Fruit fly (Drosophila melanogaster) whole organism: ENCODE measurements around the gene Ppm1.

Experiments
- CG8478 ChIP-seq: fragments of >200 bp; optimal IDR thresholded peaks from 2 replicates; lab custom pipeline; 2018; ENCODE audit warnings: inconsistent platforms
- Dll ChIP-seq: fragments of >200 bp; optimal IDR thresholded peaks from 2 replicates; lab custom pipeline; 2017
- EcR ChIP-seq, 2 experiments: fragments of >200 bp; optimal IDR thresholded peaks; 2 replicates each; lab custom pipeline; 2017; ENCODE audit warnings: missing biosample characterization in 2 of 2, missing genetic modification characterization in 2 of 2, missing genetic modification reagents in 2 of 2
- pan ChIP-seq: fragments of >200 bp; optimal IDR thresholded peaks from 2 replicates; lab custom pipeline; 2017
- psq ChIP-seq: fragments of >200 bp; optimal IDR thresholded peaks from 2 replicates; lab custom pipeline; 2017
- usp ChIP-seq: fragments of >200 bp; optimal IDR thresholded peaks from 2 replicates; lab custom pipeline; 2017; ENCODE audit warnings: missing biosample characterization, missing genetic modification characterization, mixed read lengths

Gene Ppm1

DNA sequence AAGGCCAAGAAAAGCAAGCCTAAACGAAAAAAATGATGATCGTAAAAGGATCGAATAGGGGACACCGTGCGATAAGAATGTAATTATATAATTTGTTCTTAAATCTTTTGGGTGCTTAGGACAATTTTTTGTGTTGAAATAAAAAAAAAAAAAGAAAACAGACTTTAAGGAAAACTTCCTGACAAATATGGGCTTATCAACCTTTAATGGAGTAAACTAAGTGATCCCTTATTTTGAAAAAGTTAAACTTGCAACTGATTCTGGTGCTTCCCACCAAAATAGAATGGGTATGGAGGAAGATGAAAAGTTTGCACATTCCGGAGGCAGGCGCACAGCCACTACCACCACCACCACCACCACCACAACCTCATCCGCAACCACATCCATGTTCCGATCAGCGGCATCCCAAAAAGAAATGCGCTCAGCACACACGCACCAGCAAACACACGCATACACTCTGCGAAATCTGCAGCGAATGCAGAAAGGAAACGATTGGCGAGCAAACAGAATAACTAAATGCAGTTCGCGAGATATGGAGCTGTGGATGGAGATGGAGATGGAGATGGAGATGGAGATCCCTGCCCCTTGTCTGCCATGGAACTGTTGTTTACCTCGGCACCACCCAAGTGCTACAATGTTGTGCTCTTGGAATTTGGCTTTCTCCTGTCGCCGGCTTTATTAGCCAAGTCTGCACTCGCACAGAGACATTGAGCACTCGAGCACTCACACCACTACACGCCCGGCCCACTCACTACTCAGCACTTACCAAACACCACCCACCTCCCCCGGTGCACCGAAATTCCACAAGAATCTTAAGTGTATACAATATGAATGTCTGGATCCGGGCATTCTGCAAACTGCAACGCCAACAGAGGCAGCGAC, 38.5 kb downstream of the Ppm1 start:
- TF ChIP-seq usp (GFP tag; lab: Kevin White, UChicago) (no peak), pan (lab: Kevin White, UChicago) (peak; percentile 86)

DNA sequence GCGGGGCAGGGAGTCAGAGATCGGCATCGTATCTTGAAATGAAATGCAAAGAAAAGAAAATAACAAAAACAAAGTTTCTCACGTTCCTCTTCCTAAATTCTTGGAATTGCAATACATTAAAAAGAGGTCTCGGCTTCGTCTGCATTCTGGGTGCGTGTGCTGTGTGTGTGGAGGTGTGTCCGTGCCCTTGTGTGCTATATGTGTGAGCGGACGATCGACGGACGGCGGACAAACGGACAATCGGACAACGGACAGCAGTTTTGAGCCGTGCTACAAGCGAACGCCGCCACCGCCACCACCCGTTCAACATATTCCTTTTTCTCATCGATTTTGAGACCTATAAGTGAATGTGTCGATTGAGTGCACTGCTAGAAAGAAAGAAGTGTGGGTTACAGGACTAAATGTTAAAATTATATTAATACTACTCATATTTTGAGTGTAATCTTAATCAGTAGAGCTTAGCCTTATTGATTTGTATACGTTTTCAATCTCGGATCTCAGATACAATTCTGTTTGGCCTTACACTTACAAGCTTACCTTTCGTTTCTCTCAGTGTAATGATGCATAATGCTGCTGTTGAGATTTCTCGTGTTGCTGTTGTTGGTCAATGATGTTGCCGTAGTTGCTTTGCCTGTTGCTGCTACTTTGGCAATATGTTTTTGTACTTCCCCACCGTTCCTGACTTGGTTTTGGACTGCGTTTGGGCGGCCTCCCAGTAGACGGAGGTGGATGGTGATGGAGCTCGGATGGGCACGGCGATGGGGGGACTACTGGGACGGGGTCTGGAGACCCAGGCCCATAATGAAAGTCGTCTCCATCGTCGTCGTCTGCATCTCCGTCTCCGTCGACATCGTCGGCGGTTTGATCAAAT, 40.2 kb downstream of the Ppm1 start:
- no peak for TF ChIP-seq CG8478 (lab: Kevin White, UChicago)
- TF ChIP-seq Dll (lab: Kevin White, UChicago): peak; percentile 48
- no peak for TF ChIP-seq EcR (GFP tag; optimal IDR thresholded peaks at IDR 0.05; lab: Kevin White, UChicago)
- TF ChIP-seq usp (GFP tag; lab: Kevin White, UChicago): no peak

DNA sequence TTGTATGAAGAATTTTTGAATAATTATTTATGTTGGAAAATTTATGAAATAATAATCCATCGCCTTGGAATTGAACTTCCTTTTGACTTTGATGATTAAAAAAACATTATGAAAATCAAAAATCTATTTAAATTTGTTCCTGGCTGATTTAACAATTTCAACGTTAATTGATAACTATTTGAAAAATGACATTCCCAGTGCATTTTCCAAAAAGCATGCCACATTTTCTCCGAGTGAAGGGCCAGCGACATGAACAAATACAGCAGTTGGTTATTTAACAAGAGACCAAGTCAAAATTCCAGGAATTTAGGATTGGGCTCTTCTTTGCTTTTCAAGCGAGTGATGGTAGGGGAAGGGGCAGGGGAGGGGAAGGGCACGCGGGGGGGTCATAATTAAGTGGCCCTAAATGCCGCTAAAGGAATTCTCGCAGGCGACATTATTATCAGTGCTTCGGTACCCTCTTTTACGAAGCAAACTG, 41.3 kb downstream of the Ppm1 start:
- TF ChIP-seq pan (lab: Kevin White, UChicago) (no peak), psq (no peak), usp (GFP tag; lab: Kevin White, UChicago) (no peak), CG8478 (lab: Kevin White, UChicago) (no peak), EcR (GFP tag; optimal IDR thresholded peaks at IDR 0.05; lab: Kevin White, UChicago) (no peak), Dll (lab: Kevin White, UChicago) (no peak)

DNA sequence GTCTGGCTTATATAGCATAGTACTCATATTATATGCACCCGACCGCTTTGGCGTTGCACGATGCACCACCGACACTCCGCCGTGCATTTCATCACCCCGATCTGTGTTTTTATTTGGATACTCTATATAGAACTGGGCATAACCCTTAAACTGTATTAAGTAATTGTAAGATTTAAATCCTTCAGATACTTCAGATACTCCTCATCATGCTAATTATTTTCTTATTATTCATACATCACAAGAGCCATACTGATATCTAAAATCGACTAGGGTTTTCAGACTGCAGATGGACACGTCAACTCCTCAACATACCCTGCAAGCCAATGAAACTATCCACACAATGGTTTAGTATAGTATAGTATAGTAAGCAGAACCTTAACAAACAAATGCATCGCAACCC, 42.4 kb downstream of the Ppm1 start:
- TF ChIP-seq pan (lab: Kevin White, UChicago) (no peak), CG8478 (lab: Kevin White, UChicago) (no peak), psq (no peak), usp (GFP tag; lab: Kevin White, UChicago) (no peak), EcR (GFP tag; optimal IDR thresholded peaks at IDR 0.05; lab: Kevin White, UChicago) (no peak), Dll (lab: Kevin White, UChicago) (no peak)

DNA sequence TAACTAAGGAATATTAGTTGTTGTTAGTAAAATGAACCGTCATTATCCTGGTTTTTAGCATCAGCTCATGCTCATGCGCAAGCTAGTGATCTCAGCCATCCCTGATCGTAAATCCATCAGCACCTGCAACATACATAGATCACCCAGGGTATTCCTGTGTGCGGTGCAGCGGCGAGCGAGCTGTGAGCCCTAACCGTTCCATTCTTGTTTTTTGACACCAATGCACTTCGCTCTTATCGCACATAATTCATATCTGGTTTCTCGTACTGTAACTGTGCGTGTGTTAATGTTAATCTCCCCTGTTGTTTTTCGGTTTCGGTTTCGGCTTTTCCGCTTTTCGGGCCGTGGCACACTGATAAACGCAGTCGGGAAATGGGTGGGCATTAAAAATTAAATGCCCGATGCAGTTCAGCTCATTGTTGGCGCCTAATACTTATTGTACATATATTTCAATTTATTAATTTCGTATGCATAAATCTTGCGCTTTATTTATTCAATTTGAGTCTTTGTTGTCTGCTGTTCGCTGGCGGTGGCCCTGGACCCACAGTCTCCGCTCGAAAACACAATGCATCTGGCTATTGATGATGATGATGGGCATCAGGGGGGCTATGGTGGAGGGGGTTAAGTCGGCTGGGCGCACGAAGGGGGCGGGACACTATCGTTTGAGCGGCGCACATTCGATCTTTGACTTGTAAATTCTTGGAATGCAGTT, 43.2 kb downstream of the Ppm1 start:
- no peak for TF ChIP-seq psq
- no peak for TF ChIP-seq pan (lab: Kevin White, UChicago)
- no peak for TF ChIP-seq EcR (GFP tag; optimal IDR thresholded peaks at IDR 0.05; lab: Kevin White, UChicago)
- TF ChIP-seq usp (GFP tag; lab: Kevin White, UChicago): no peak
- no peak for TF ChIP-seq Dll (lab: Kevin White, UChicago)
- no peak for TF ChIP-seq CG8478 (lab: Kevin White, UChicago)

DNA sequence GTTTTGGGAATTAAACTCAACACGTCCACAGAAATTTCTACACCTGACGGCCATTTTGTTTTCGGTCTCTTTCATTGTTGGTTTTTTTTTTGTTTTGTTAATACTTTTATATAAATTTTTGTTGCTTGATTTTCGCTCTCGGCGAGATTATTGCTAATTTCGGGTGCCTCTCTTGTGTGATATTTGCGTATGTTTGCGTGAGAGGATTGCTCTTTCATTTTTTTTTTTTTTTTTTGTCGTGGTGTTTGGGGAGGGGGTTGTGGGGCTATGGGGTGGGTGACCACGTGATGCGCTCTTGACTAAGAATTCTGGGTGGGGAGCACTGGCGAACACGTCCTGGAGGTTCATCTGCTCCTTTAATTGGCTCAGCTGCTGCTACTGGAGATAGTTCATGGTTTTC, 44.8 kb downstream of the Ppm1 start:
- TF ChIP-seq EcR (GFP tag; optimal IDR thresholded peaks at IDR 0.05; lab: Kevin White, UChicago) (no peak), usp (GFP tag; lab: Kevin White, UChicago) (no peak), CG8478 (lab: Kevin White, UChicago) (no peak), pan (lab: Kevin White, UChicago) (no peak), psq (no peak), Dll (lab: Kevin White, UChicago) (no peak)

DNA sequence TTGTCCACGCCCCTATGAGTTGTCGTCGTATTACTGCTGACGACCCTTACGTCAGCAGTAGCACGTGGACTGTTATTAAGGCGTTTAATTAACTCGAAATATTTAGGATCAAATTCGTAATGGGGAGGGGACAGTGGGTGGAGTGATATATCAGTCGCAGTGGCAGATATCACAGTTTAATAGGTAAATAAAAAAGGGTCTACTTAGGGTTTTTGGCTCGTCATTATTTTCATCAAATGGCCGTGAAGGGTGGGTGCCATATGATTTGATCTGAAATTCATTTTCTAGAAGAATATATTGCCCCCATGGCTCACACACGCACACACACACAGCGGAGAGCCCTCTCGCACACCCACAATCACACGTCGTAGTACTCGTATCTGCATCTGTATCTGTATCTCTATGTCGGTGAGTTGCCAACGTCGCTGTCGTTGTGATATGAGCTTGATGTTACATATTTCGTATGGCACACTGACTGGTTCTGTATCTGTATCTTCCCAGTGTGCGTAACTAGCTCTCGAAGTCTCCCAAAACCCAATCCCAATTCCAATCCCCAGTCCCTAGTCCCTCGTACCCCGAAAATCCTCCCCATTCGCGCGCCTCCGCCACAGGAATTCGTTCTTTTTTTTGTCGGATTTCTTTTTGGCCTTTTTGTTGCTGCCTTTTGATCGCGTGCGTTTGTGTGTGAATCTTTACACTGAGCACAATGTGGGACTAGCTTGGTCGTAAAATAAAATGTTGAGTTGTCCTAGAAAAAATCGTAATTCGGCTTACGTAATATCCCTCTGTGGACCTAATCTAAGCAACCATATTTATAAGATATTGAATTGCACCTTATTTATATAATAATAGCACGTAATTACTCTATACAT, 45.6 kb downstream of the Ppm1 start:
- TF ChIP-seq EcR (GFP tag; optimal IDR thresholded peaks at IDR 0.05; lab: Kevin White, UChicago) (no peak), pan (lab: Kevin White, UChicago) (no peak), usp (GFP tag; lab: Kevin White, UChicago) (no peak), Dll (lab: Kevin White, UChicago) (no peak), psq (no peak), CG8478 (lab: Kevin White, UChicago) (no peak)

DNA sequence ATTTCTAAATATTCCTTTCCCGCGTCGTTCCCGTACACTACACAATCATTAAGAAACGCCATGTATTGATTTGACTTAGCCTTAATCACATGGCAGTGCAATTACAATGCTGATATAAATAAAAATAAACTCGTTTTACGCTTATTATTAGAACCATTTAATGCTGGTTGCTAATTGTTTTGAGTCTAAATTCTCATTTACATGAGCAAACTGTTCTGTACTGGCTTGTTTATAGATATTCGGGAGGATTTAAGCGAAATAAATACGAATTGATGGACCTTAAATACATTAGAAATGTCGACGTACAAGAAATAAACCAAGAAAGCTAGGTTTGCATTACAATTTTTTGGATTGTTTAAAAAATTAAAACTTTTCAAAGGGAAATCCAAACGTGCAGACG, 46.2 kb downstream of the Ppm1 start:
- TF ChIP-seq Dll (lab: Kevin White, UChicago) (no peak), EcR (GFP tag; optimal IDR thresholded peaks at IDR 0.05; lab: Kevin White, UChicago) (no peak), pan (lab: Kevin White, UChicago) (no peak), usp (GFP tag; lab: Kevin White, UChicago) (no peak), CG8478 (lab: Kevin White, UChicago) (no peak), psq (no peak)

DNA sequence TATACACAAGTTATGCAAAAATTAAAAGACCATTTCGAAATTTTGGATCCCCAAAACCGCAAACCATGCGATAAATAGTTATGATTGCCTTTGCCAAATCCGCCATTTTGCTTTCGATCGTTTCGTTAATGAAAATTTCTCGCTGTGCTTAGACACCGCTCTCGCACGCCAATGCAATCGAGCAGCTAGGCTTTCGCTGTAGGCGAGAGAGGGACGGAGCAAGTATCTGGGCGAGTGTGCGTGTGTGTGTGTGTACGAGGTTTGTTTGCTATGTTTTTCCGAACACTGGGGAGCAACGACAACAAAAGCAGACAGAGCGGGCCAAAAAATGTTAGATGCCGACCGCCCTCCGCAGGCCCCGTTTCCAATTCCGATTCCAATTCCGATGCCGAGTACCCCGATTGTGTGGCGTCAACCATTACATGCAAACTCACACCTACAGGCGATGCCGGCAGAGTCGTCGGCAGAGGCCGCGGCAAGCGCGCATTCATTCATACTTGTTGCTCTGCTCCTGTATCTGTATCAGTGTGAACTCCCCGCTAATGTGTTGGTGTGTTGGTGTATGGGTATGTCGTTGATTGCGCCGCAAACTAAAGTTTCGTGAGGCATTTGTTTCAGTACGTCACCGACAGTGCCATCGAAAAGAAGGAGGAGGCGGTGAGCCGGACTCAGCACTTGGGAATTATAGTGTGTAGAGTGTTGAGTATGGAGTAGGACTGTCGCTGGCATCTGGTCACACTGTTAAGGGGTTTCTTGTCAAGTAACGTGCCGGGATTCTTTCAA, 46.9 kb downstream of the Ppm1 start:
- TF ChIP-seq EcR (GFP tag; optimal IDR thresholded peaks at IDR 0.05; lab: Kevin White, UChicago): peak in 1 of 2 experiments; percentile 61
- peak; percentile 70 for TF ChIP-seq Dll (lab: Kevin White, UChicago)
- TF ChIP-seq CG8478 (lab: Kevin White, UChicago): peak; percentile 49
- no peak for TF ChIP-seq psq
- no peak for TF ChIP-seq usp (GFP tag; lab: Kevin White, UChicago)
- no peak for TF ChIP-seq pan (lab: Kevin White, UChicago)
